Fruit fly (Drosophila melanogaster) whole organism, pupa: ENCODE results near the gene Fancm.

Experiments
- CG10348 ChIP-seq: fragments of 200-800 bp; sonication (Bioruptor generic); IDR thresholded peaks from 2 replicates; pipeline ENCODE4 v1.3.6; 2022; ENCODE audit warnings: missing biosample characterization, missing genetic modification characterization
- CG15710 ChIP-seq: fragments of 200-800 bp; sonication (Bioruptor generic); optimal IDR thresholded peaks from 2 replicates; lab custom pipeline; 2018; ENCODE audit warnings: missing biosample characterization, mild to moderate bottlenecking, missing genetic modification characterization, moderate library complexity
- CG17806 ChIP-seq: fragments of 200-800 bp; sonication (Bioruptor generic); optimal IDR thresholded peaks from 2 replicates; lab custom pipeline; 2018; ENCODE audit warnings: missing biosample characterization, mild to moderate bottlenecking, missing genetic modification characterization, moderate library complexity
- CG32121 ChIP-seq: fragments of 200-800 bp; sonication (Bioruptor generic); IDR thresholded peaks from 2 replicates; pipeline ENCODE4 v1.3.6; 2022; ENCODE audit warnings: missing biosample characterization, missing genetic modification characterization
- CG8301 ChIP-seq: fragments of 200-800 bp; sonication (Bioruptor generic); optimal IDR thresholded peaks from 2 replicates; lab custom pipeline; 2018; ENCODE audit warnings: missing biosample characterization, mild to moderate bottlenecking, missing genetic modification characterization
- EcR ChIP-seq: fragments of 200-800 bp; sonication (Bioruptor generic); optimal IDR thresholded peaks from 3 replicates; lab custom pipeline; 2019; ENCODE audit warnings: missing biosample characterization, missing genetic modification characterization, mild to moderate bottlenecking, moderate library complexity, missing genetic modification reagents
- Pif1A ChIP-seq: fragments of 200-800 bp; sonication (Bioruptor generic); optimal IDR thresholded peaks from 3 replicates; lab custom pipeline; 2016; ENCODE audit warnings: missing biosample characterization, missing genetic modification characterization
- fd96Ca ChIP-seq: fragments of 200-800 bp; sonication (Bioruptor generic); IDR thresholded peaks from 3 replicates; pipeline ENCODE4 v1.3.6; 2022; ENCODE audit warnings: missing biosample characterization, missing genetic modification characterization
- rn ChIP-seq: fragments of 200-800 bp; sonication (Bioruptor generic); IDR thresholded peaks from 2 replicates; pipeline ENCODE4 v1.3.6; 2022; ENCODE audit warnings: missing biosample characterization, missing genetic modification characterization

DNA sequence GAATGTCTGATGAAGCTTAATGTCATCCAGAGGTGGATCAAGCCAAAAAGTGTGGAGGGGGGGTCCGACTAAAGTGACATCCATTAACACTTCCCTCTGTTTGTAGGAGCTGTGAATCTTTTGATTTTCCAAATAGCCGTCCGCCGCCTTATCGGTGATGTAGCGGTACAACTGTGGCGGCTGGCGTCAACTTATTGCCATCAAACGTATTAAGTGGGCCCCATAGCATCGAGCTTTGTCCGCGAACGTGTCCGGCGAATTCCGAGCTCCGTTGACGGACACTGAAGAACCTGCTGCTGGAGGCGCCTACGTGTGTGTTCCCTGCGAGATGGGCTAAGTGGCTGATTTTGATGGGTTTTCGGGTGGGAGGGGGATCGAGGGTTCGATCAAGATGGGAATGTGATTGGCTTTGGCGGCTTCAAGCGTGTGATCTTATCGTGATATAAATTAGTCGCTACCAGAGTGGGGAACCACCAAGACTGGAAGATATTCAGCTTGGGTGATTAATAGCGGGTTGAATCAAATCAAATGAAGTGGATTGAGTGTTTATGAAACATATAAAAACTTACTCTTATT is 44.5 kb upstream of the Fancm start:
- TF ChIP-seq CG15710 (tag; lab: Kevin White, UChicago) (no peak), fd96Ca (no peak), EcR (GFP tag; lab: Kevin White, UChicago) (no peak), rn (GFP tag; lab: Robert Waterston, UW) (no peak), CG8301 (no peak), Pif1A (GFP tag; lab: Kevin White, UChicago) (no peak), CG10348 (GFP tag; lab: Robert Waterston, UW) (no peak), CG32121 (GFP tag; lab: Robert Waterston, UW) (no peak), CG17806 (tag; lab: Kevin White, UChicago) (no peak)
